Worm (Caenorhabditis elegans): ENCODE results near the gene T23F2.3.

- TF ChIP-seq T22C8.4 (GFP tag; IDR thresholded peaks at IDR 0.05) (no peak), med-1 (GFP tag; optimal IDR thresholded peaks at IDR 0.05; ENCODE audit: insufficient read depth) (no peak), flt-1 (GFP tag; IDR thresholded peaks at IDR 0.05) (no peak), klf-2 (GFP tag; conservative IDR thresholded peaks at IDR 0.05) (no peak), ztf-29 (GFP tag; IDR thresholded peaks at IDR 0.05) (no peak), tab-1 (GFP tag; IDR thresholded peaks at IDR 0.05) (no peak), cog-1 (tag; optimal IDR thresholded peaks at IDR 0.05) (no peak), ztf-23 (GFP tag; IDR thresholded peaks at IDR 0.05) (no peak)
These were observed 3.3 kb upstream of the T23F2.3 start for ce11 chrX:5515459-5515858.

All from whole organism, midembryonic.